Fruit fly (Drosophila melanogaster) whole organism, embryonic: ENCODE measurements around the gene CG1998.

Source experiments
- Adf1 ChIP-seq: fragments of 200-800 bp; sonication (Bioruptor generic); IDR thresholded peaks from 2 replicates; pipeline ENCODE4 v1.3.6; 2022; ENCODE audit warnings: missing biosample characterization, missing genetic modification characterization
- Aef1 ChIP-seq: fragments of 200-800 bp; sonication (Bioruptor generic); IDR thresholded peaks from 3 replicates; pipeline ENCODE4 v1.3.6; 2022; ENCODE audit warnings: missing biosample characterization, missing genetic modification characterization
- Bgb ChIP-seq: fragments of 200-800 bp; sonication (Bioruptor generic); IDR thresholded peaks from 2 replicates; pipeline ENCODE4 v1.3.6; 2022; ENCODE audit warnings: missing biosample characterization, missing genetic modification characterization; ENCODE audit not compliant: partially characterized antibody
- Blimp-1 ChIP-seq: fragments of 200-800 bp; sonication (Bioruptor generic); optimal IDR thresholded peaks from 3 replicates; lab custom pipeline; 2018; ENCODE audit warnings: missing biosample characterization, missing genetic modification characterization, mild to moderate bottlenecking, moderate library complexity, missing genetic modification reagents
- Bteb2 ChIP-seq: fragments of 200-800 bp; sonication (Bioruptor generic); optimal IDR thresholded peaks from 2 replicates; lab custom pipeline; 2016; ENCODE audit warnings: missing biosample characterization, missing genetic modification characterization
- CG10274 ChIP-seq: fragments of 200-800 bp; sonication (Bioruptor generic); optimal IDR thresholded peaks from 3 replicates; lab custom pipeline; 2017; ENCODE audit warnings: missing biosample characterization, mild to moderate bottlenecking, missing genetic modification characterization
- CG13123 ChIP-seq: fragments of 200-800 bp; sonication (Bioruptor generic); optimal IDR thresholded peaks from 2 replicates; lab custom pipeline; 2016; ENCODE audit warnings: missing biosample characterization, missing genetic modification characterization
- CG13424 ChIP-seq: fragments of 200-800 bp; sonication (Bioruptor generic); optimal IDR thresholded peaks from 2 replicates; lab custom pipeline; 2019; ENCODE audit warnings: missing biosample characterization, mild to moderate bottlenecking, missing genetic modification characterization, moderate library complexity
- CG13624 ChIP-seq: fragments of 200-800 bp; sonication (Bioruptor generic); optimal IDR thresholded peaks from 2 replicates; lab custom pipeline; 2016; ENCODE audit warnings: missing biosample characterization, missing genetic modification characterization
- CG13894 ChIP-seq: fragments of 200-800 bp; sonication (Bioruptor generic); optimal IDR thresholded peaks from 3 replicates; lab custom pipeline; 2018; ENCODE audit warnings: missing biosample characterization, mild to moderate bottlenecking, missing genetic modification characterization, moderate library complexity
- CG15011 ChIP-seq: fragments of 200-800 bp; sonication (Bioruptor generic); optimal IDR thresholded peaks from 3 replicates; lab custom pipeline; 2018; ENCODE audit warnings: missing biosample characterization, mild to moderate bottlenecking, missing genetic modification characterization
- CG1647 ChIP-seq: fragments of 200-800 bp; sonication (Bioruptor generic); optimal IDR thresholded peaks from 3 replicates; lab custom pipeline; 2016; ENCODE audit warnings: missing biosample characterization, missing genetic modification characterization
- CG31441 ChIP-seq: fragments of 200-800 bp; sonication (Bioruptor generic); IDR thresholded peaks from 2 replicates; pipeline ENCODE4 v1.3.6; 2022; ENCODE audit warnings: missing biosample characterization, missing genetic modification characterization
- CG4328 ChIP-seq: fragments of 200-800 bp; sonication (Bioruptor generic); optimal IDR thresholded peaks from 3 replicates; lab custom pipeline; 2017; ENCODE audit warnings: missing biosample characterization, missing genetic modification reagents, missing genetic modification characterization
- CG5180 ChIP-seq: fragments of 200-800 bp; sonication (Bioruptor generic); optimal IDR thresholded peaks from 3 replicates; lab custom pipeline; 2017; ENCODE audit warnings: missing biosample characterization, missing genetic modification characterization, mild to moderate bottlenecking, moderate library complexity, missing genetic modification reagents
- CG8388 ChIP-seq: fragments of 200-800 bp; sonication (Bioruptor generic); optimal IDR thresholded peaks from 2 replicates; lab custom pipeline; 2019; ENCODE audit warnings: missing biosample characterization, mild to moderate bottlenecking, missing genetic modification characterization, moderate library complexity
- CG9609 ChIP-seq: fragments of 200-800 bp; sonication (Bioruptor generic); optimal IDR thresholded peaks from 3 replicates; lab custom pipeline; 2016; ENCODE audit warnings: missing biosample characterization, missing genetic modification characterization
- CG9932 ChIP-seq: fragments of 200-800 bp; sonication (Bioruptor generic); IDR thresholded peaks from 2 replicates; pipeline ENCODE4 v1.3.6; 2022; ENCODE audit warnings: missing biosample characterization, missing genetic modification characterization
- D19B ChIP-seq: fragments of 200-800 bp; sonication (Bioruptor generic); optimal IDR thresholded peaks from 2 replicates; lab custom pipeline; 2017; ENCODE audit warnings: missing biosample characterization, mild to moderate bottlenecking, missing genetic modification characterization
- Dbx ChIP-seq: fragments of 200-800 bp; sonication (Bioruptor generic); IDR thresholded peaks from 3 replicates; pipeline ENCODE4 v1.3.6; 2022; ENCODE audit warnings: missing biosample characterization, missing genetic modification characterization
- Dip3 ChIP-seq: fragments of 200-800 bp; sonication (Bioruptor generic); optimal IDR thresholded peaks from 3 replicates; lab custom pipeline; 2016; ENCODE audit warnings: missing biosample characterization, missing genetic modification characterization
- Dll ChIP-seq: fragments of 200-800 bp; sonication (Bioruptor generic); IDR thresholded peaks from 4 replicates; pipeline ENCODE4 v1.3.6; 2022; ENCODE audit warnings: missing biosample characterization, missing genetic modification characterization; ENCODE audit not compliant: partially characterized antibody
- Doc3 ChIP-seq: fragments of 200-800 bp; sonication (Bioruptor generic); IDR thresholded peaks from 3 replicates; pipeline ENCODE4 v1.3.6; 2022; ENCODE audit warnings: missing biosample characterization, missing genetic modification characterization; ENCODE audit not compliant: partially characterized antibody
- Dref ChIP-seq: fragments of 200-800 bp; sonication (Bioruptor generic); IDR thresholded peaks from 2 replicates; pipeline ENCODE4 v1.3.6; 2022; ENCODE audit warnings: missing biosample characterization, missing genetic modification characterization
- Fer2 ChIP-seq: fragments of 200-800 bp; sonication (Bioruptor generic); optimal IDR thresholded peaks from 2 replicates; lab custom pipeline; 2018; ENCODE audit warnings: missing biosample characterization, mild to moderate bottlenecking, missing genetic modification characterization, moderate library complexity
- Hsf ChIP-seq: fragments of 200-800 bp; sonication (Bioruptor generic); optimal IDR thresholded peaks from 3 replicates; lab custom pipeline; 2016; ENCODE audit warnings: missing biosample characterization, missing genetic modification characterization
- NC2α ChIP-seq: fragments of 200-800 bp; sonication (Bioruptor generic); optimal IDR thresholded peaks from 2 replicates; lab custom pipeline; 2016; ENCODE audit warnings: missing biosample characterization, missing genetic modification characterization
- Nf-YB ChIP-seq: fragments of 200-800 bp; sonication (Bioruptor generic); optimal IDR thresholded peaks from 3 replicates; lab custom pipeline; 2019; ENCODE audit warnings: missing biosample characterization, mild to moderate bottlenecking, missing genetic modification characterization, moderate library complexity
- Oli ChIP-seq: fragments of 200-800 bp; sonication (Bioruptor generic); optimal IDR thresholded peaks from 2 replicates; lab custom pipeline; 2018; ENCODE audit warnings: missing biosample characterization, mild to moderate bottlenecking, missing genetic modification characterization, moderate library complexity
- Rfx ChIP-seq: fragments of 200-800 bp; sonication (Bioruptor generic); IDR thresholded peaks from 2 replicates; pipeline ENCODE4 v1.3.6; 2022; ENCODE audit warnings: missing biosample characterization, missing genetic modification characterization
- Xrp1 ChIP-seq: fragments of 200-800 bp; sonication (Bioruptor generic); IDR thresholded peaks from 2 replicates; pipeline ENCODE4 v1.3.6; 2022; ENCODE audit warnings: missing biosample characterization, missing genetic modification characterization
- bbx ChIP-seq: fragments of 200-800 bp; sonication (Bioruptor generic); IDR thresholded peaks from 2 replicates; pipeline ENCODE4 v1.3.6; 2022; ENCODE audit warnings: missing biosample characterization, missing genetic modification characterization; ENCODE audit not compliant: partially characterized antibody
- bigmax ChIP-seq: fragments of 200-800 bp; sonication (Bioruptor generic); optimal IDR thresholded peaks from 2 replicates; lab custom pipeline; 2018; ENCODE audit warnings: missing biosample characterization, mild to moderate bottlenecking, missing genetic modification characterization
- chif ChIP-seq, 2 experiments: fragments of 200-800 bp; sonication (Bioruptor generic); optimal IDR thresholded peaks; 3 replicates each; lab custom pipeline; 2016; ENCODE audit warnings: missing biosample characterization in 2 of 2, missing genetic modification characterization in 2 of 2
- ci ChIP-seq: fragments of 200-800 bp; sonication (Bioruptor generic); IDR thresholded peaks from 3 replicates; pipeline ENCODE4 v1.3.6; 2022; ENCODE audit warnings: missing biosample characterization, missing genetic modification characterization
- da ChIP-seq: fragments of 200-800 bp; sonication (Bioruptor generic); optimal IDR thresholded peaks from 2 replicates; lab custom pipeline; 2016; ENCODE audit warnings: missing biosample characterization, missing genetic modification characterization
- dati ChIP-seq: fragments of 200-800 bp; sonication (Bioruptor generic); IDR thresholded peaks from 2 replicates; pipeline ENCODE4 v1.3.6; 2022; ENCODE audit warnings: missing biosample characterization, missing genetic modification characterization
- gcm ChIP-seq: fragments of 200-800 bp; sonication (Bioruptor generic); optimal IDR thresholded peaks from 2 replicates; lab custom pipeline; 2019; ENCODE audit warnings: missing biosample characterization, mild to moderate bottlenecking, missing genetic modification characterization, moderate library complexity
- ham ChIP-seq: fragments of 200-800 bp; sonication (Bioruptor generic); IDR thresholded peaks from 2 replicates; pipeline ENCODE4 v1.3.6; 2022; ENCODE audit warnings: missing biosample characterization, missing genetic modification characterization
- nau ChIP-seq: fragments of 200-800 bp; sonication (Bioruptor generic); optimal IDR thresholded peaks from 3 replicates; lab custom pipeline; 2017; ENCODE audit warnings: missing biosample characterization, mild to moderate bottlenecking, missing genetic modification characterization, missing genetic modification reagents
- nom ChIP-seq: fragments of 200-800 bp; sonication (Bioruptor generic); optimal IDR thresholded peaks from 2 replicates; lab custom pipeline; 2017; ENCODE audit warnings: missing biosample characterization, missing genetic modification characterization, mild to moderate bottlenecking, moderate library complexity, missing genetic modification reagents
- run ChIP-seq: fragments of 200-800 bp; sonication (Bioruptor generic); optimal IDR thresholded peaks from 3 replicates; lab custom pipeline; 2018; ENCODE audit warnings: missing biosample characterization, mild to moderate bottlenecking, missing genetic modification characterization
- scrt ChIP-seq: fragments of 200-800 bp; sonication (Bioruptor generic); optimal IDR thresholded peaks from 2 replicates; lab custom pipeline; 2018; ENCODE audit warnings: missing biosample characterization, mild to moderate bottlenecking, missing genetic modification characterization, moderate library complexity
- sens ChIP-seq: fragments of 200-800 bp; sonication (Bioruptor generic); peaks from one replicate; lab custom pipeline; 2016; ENCODE audit warnings: missing biosample characterization, missing genetic modification characterization
- so ChIP-seq: fragments of 200-800 bp; sonication (Bioruptor generic); IDR thresholded peaks from 3 replicates; pipeline ENCODE4 v1.3.6; 2022; ENCODE audit warnings: missing biosample characterization, missing genetic modification characterization
- sug ChIP-seq: fragments of 200-800 bp; optimal IDR thresholded peaks from 2 replicates; lab custom pipeline; 2019; ENCODE audit warnings: missing biosample characterization, mild to moderate bottlenecking, missing genetic modification characterization, moderate library complexity
- vfl ChIP-seq: fragments of 200-800 bp; sonication (Bioruptor generic); optimal IDR thresholded peaks from 2 replicates; lab custom pipeline; 2016; ENCODE audit warnings: missing biosample characterization, missing genetic modification characterization
- wor ChIP-seq: fragments of 200-800 bp; sonication (Bioruptor generic); IDR thresholded peaks from 2 replicates; pipeline ENCODE4 v1.3.6; 2022; ENCODE audit warnings: missing biosample characterization, missing genetic modification characterization

CG1998 gene

DNA sequence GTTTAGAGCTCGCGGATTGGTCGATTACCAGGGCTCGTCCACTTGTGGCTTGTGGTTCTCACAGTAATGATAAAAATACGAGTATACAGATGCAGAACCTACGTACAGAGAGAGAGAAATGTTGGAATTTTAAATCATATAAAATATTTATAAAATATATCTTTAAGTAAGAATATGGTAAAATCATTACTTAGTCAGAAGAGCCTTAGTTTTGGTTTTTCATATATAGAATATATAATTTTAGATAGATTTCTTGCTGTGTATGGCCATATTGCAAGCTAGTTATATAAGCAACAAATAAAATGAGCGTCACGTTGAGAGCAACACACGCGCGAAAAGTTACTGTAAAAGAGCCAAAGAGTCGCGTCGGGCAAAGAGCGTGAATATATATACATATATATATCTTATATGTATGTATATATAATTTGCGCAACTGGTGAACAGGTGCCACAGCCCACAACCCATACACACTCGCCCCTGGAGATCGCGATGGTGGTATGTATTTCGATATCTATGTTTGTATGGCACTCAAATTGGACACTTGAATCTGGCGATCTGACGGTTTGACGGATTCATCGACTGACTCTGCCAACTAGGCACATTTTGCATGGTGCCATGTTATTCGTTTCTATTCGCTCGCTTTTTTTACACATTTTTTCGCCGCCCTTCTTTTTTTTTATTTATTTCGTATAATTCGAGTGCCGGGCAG is 22.3 kb downstream of the CG1998 start (continued):
- TF ChIP-seq CG15011 (peak; percentile 48), ham (0 out of 2 replicates have a peak, but pooled peaks have one; percentile 46), Xrp1 (GFP tag; lab: Robert Waterston, UW) (peak; percentile 44; the same call in 1 of the 2 replicates), Fer2 (tag; lab: Kevin White, UChicago) (peak; percentile 60), sens (GFP tag; lab: Kevin White, UChicago) (peak; percentile 27), CG5180 (peak; percentile 8), CG4328 (GFP tag; lab: Kevin White, UChicago) (peak; percentile 4), Blimp-1 (GFP tag; lab: Kevin White, UChicago) (peak; percentile 39), D19B (GFP tag; lab: Kevin White, UChicago) (peak; percentile 36), CG9609 (GFP tag; lab: Kevin White, UChicago) (no peak), CG13424 (tag; lab: Kevin White, UChicago) (peak; percentile 74), Dbx (GFP tag; lab: Robert Waterston, UW) (peak; percentile 76; the same call in 2 of the 3 replicates)

DNA sequence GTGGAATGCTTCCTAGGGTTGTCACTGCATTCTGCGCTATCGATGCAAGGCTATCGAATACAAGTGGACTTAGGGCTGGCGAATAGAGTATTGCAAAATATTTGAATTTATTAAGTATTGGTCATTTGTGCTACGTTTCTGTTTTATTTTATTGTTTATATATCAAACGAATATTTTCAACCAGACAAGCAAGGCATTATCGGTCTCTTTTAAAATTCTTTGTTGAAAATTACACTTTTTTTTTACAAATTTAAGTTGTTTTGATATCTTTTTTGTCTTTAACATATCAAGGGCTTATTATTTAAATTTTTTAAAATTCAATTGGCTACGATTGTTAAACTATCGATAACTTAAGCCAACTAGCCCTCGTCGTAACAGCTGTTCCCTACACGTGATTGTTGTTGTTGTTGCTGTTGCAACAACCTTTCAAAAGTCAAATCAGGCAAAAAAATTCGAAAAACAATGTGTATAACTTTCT is 25.5 kb downstream of the CG1998 start, which contains the start of the genes Ype and CG1662:
Ype (minus strand) TSS at position 45 of the 478 bp plus-strand sequence.
CG1662 (plus strand) TSS at position 191 of the 478 bp plus-strand sequence.
- TF ChIP-seq Dll (GFP tag; lab: Robert Waterston, UW) (peak; percentile 82), run (no peak), ci (GFP tag; lab: Robert Waterston, UW) (peak; percentile 52; the same call in 1 of the 3 replicates), Doc3 (peak; percentile 63; the same call in 2 of the 3 replicates), NC2α (GFP tag; lab: Kevin White, UChicago) (peak; percentile 37), Nf-YB (GFP tag; lab: Kevin White, UChicago) (peak; percentile 49), dati (GFP tag; lab: Robert Waterston, UW) (no peak), chif (GFP tag; optimal IDR thresholded peaks at IDR 0.05; lab: Kevin White, UChicago) (peak; percentile 55 to 62), CG9932 (peak; percentile 83), Rfx (GFP tag; lab: Robert Waterston, UW) (peak; percentile 80), vfl (GFP tag; lab: Kevin White, UChicago) (peak; percentile 63), sug (peak; percentile 75), CG13123 (peak; percentile 50), so (GFP tag; lab: Robert Waterston, UW) (no peak), Bteb2 (GFP tag; lab: Kevin White, UChicago) (peak; percentile 49), Hsf (peak; percentile 81), Bgb (GFP tag; lab: Robert Waterston, UW) (peak; percentile 51), Aef1 (GFP tag; lab: Robert Waterston, UW) (peak; percentile 69), Dip3 (peak; percentile 72), scrt (GFP tag; lab: Kevin White, UChicago) (peak; percentile 36), da (no peak), CG13624 (GFP tag; lab: Kevin White, UChicago) (peak; percentile 67), CG31441 (GFP tag; lab: Robert Waterston, UW) (peak; percentile 71), CG8388 (GFP tag; lab: Kevin White, UChicago) (peak; percentile 54), CG13894 (tag; lab: Kevin White, UChicago) (peak; percentile 76), bbx (GFP tag; lab: Robert Waterston, UW) (no peak; the same call in 1 of the 2 replicates), gcm (GFP tag; lab: Kevin White, UChicago) (no peak), Dref (GFP tag; lab: Robert Waterston, UW) (peak; percentile 63), nom (peak; percentile 21), bigmax (GFP tag; lab: Kevin White, UChicago) (no peak), CG10274 (GFP tag; lab: Kevin White, UChicago) (no peak), wor (no peak), nau (GFP tag; lab: Kevin White, UChicago) (peak; percentile 42), Adf1 (GFP tag; lab: Robert Waterston, UW) (no peak), Oli (tag; lab: Kevin White, UChicago) (peak; percentile 61), CG1647 (GFP tag; lab: Kevin White, UChicago) (peak; percentile 46)
